Worm (Caenorhabditis elegans) whole organism, late embryonic: ENCODE measurements around the gene lin-9.

ENCODE experiments used
- ceh-34 ChIP-seq: sonication (generic microtip); optimal IDR thresholded peaks from 2 replicates; lab custom pipeline; 2016; ENCODE audit warnings: mild to moderate bottlenecking, missing genetic modification characterization, missing compliant biosample characterization
- ceh-6 ChIP-seq: fragments of 200-800 bp; sonication (Bioruptor generic); optimal IDR thresholded peaks from 2 replicates; lab custom pipeline; 2018; ENCODE audit warnings: mild to moderate bottlenecking, missing genetic modification characterization, missing compliant biosample characterization
- dmd-4 ChIP-seq: sonication (generic microtip); optimal IDR thresholded peaks from 2 replicates; lab custom pipeline; 2016; ENCODE audit warnings: borderline replicate concordance, missing genetic modification characterization, missing compliant biosample characterization
- lin-11 ChIP-seq: fragments of 200-800 bp; sonication (Bioruptor generic); optimal IDR thresholded peaks from 2 replicates; lab custom pipeline; 2018; ENCODE audit warnings: mild to moderate bottlenecking, missing genetic modification characterization, missing compliant biosample characterization
- unc-55 ChIP-seq: sonication (generic microtip); optimal IDR thresholded peaks from 2 replicates; lab custom pipeline; 2017; ENCODE audit warnings: missing biosample characterization, missing genetic modification reagents, missing genetic modification characterization

DNA sequence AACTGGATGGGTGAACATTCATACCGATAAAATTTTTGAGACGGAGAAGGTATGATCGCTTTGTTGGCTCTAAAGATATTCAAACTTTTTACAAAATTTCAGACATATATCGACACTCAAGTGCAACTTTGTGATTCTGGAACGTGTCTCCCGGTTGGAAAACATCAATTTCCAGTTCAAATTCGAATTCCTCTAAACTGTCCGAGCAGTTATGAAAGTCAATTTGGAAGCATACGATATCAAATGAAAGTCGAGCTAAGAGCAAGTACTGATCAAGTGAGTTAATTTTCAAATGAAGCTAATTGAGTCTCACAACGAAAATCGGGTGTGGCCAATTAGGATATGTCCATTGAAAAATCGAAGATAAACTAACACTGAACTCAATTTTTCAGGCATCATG is 30.4 kb upstream of the lin-9 start:
- TF ChIP-seq lin-11 (no peak), dmd-4 (no peak), unc-55 (GFP tag; lab: Kevin White, UChicago) (no peak), ceh-34 (tag; lab: Kevin White, UChicago) (no peak), ceh-6 (GFP tag; lab: Kevin White, UChicago) (no peak)
